Fruit fly (Drosophila melanogaster) whole organism, wandering third instar larva: Measurements from ENCODE around the gene CG31975.

Experiments
- CG9705 ChIP-seq: fragments of 200-800 bp; sonication (Bioruptor generic); optimal IDR thresholded peaks from 2 replicates; lab custom pipeline; 2018; ENCODE audit warnings: missing biosample characterization, mild to moderate bottlenecking, missing genetic modification characterization
- CrebA ChIP-seq: fragments of 200-800 bp; sonication (Bioruptor generic); optimal IDR thresholded peaks from 2 replicates; lab custom pipeline; 2016; ENCODE audit warnings: missing biosample characterization, mild to moderate bottlenecking, missing genetic modification characterization, borderline replicate concordance
- Dfd ChIP-seq: fragments of >200 bp; optimal IDR thresholded peaks from 2 replicates; lab custom pipeline; 2017; ENCODE audit warnings: missing biosample characterization, missing genetic modification characterization
- HLH106 ChIP-seq: fragments of 200-800 bp; optimal IDR thresholded peaks from 3 replicates; lab custom pipeline; 2019; ENCODE audit warnings: missing biosample characterization, mild to moderate bottlenecking, missing genetic modification characterization, moderate library complexity
- Hnf4 ChIP-seq: fragments of 200-800 bp; sonication (Bioruptor generic); optimal IDR thresholded peaks from 2 replicates; lab custom pipeline; 2016; ENCODE audit warnings: missing biosample characterization, mild to moderate bottlenecking, missing genetic modification characterization
- Hr78 ChIP-seq: fragments of >200 bp; optimal IDR thresholded peaks from 2 replicates; lab custom pipeline; 2017; ENCODE audit warnings: missing biosample characterization, missing genetic modification characterization
- Hr83 ChIP-seq: fragments of 200-300 bp; sonication (Bioruptor generic); optimal IDR thresholded peaks from 2 replicates; lab custom pipeline; 2016; ENCODE audit warnings: missing biosample characterization, mild to moderate bottlenecking, missing genetic modification characterization, moderate library complexity; ENCODE audit not compliant: poor library complexity, severe bottlenecking
- Jra ChIP-seq: sonication (Bioruptor generic); optimal IDR thresholded peaks from 2 replicates; lab custom pipeline; 2016; ENCODE audit warnings: missing biosample characterization, missing genetic modification characterization
- Myc ChIP-seq: fragments of >200 bp; optimal IDR thresholded peaks from 2 replicates; lab custom pipeline; 2017
- OdsH ChIP-seq: fragments of 200-800 bp; sonication (Bioruptor generic); optimal IDR thresholded peaks from 2 replicates; lab custom pipeline; 2016; ENCODE audit warnings: missing biosample characterization, mild to moderate bottlenecking, missing genetic modification characterization
- Rel ChIP-seq, 2 experiments: fragments of 200-800 bp; sonication (Bioruptor generic) in 1 of 2; optimal IDR thresholded peaks; 2 replicates in 1 of 2; 3 replicates in 1 of 2; lab custom pipeline; 2016 to 2019; ENCODE audit warnings: mild to moderate bottlenecking in 2 of 2, missing biosample characterization in 2 of 2, missing genetic modification characterization in 2 of 2, moderate library complexity in 1 of 2
- Sp1 ChIP-seq: fragments of 200-800 bp; sonication (Bioruptor generic); optimal IDR thresholded peaks from 3 replicates; lab custom pipeline; 2019; ENCODE audit warnings: missing biosample characterization, mild to moderate bottlenecking, missing genetic modification characterization, moderate library complexity
- Vsx2 ChIP-seq: fragments of 200-300, 225-300 bp; sonication (Bioruptor generic); optimal IDR thresholded peaks from 2 replicates; lab custom pipeline; 2018; ENCODE audit warnings: missing biosample characterization, missing genetic modification characterization; ENCODE audit not compliant: partially characterized antibody
- br ChIP-seq: fragments of 200-800 bp; sonication (Bioruptor generic); optimal IDR thresholded peaks from 2 replicates; lab custom pipeline; 2016; ENCODE audit warnings: missing biosample characterization, missing genetic modification characterization
- brk ChIP-seq: fragments of 200-800 bp; sonication (Bioruptor generic); optimal IDR thresholded peaks from 2 replicates; lab custom pipeline; 2016; ENCODE audit warnings: missing biosample characterization, mild to moderate bottlenecking, missing genetic modification characterization
- dmrt93B ChIP-seq: fragments of 200-800 bp; sonication (Bioruptor generic); optimal IDR thresholded peaks from 2 replicates; lab custom pipeline; 2018; ENCODE audit warnings: missing biosample characterization, mild to moderate bottlenecking, missing genetic modification characterization
- ey ChIP-seq: fragments of 200-800 bp; sonication (Bioruptor generic); optimal IDR thresholded peaks from 2 replicates; lab custom pipeline; 2016; ENCODE audit warnings: missing biosample characterization, missing genetic modification characterization
- foxo ChIP-seq, 2 experiments: fragments of 200-800 bp; sonication (Bioruptor generic); optimal IDR thresholded peaks; 2 replicates in 1 of 2; 3 replicates in 1 of 2; lab custom pipeline; 2016 to 2017; ENCODE audit warnings: missing biosample characterization in 2 of 2, missing genetic modification characterization in 2 of 2
- fru ChIP-seq: fragments of 200-800 bp; sonication (Bioruptor generic); optimal IDR thresholded peaks from 3 replicates; lab custom pipeline; 2016; ENCODE audit warnings: missing biosample characterization, mild to moderate bottlenecking, missing genetic modification characterization
- h ChIP-seq: fragments of 200-800 bp; sonication (Bioruptor generic); optimal IDR thresholded peaks from 3 replicates; lab custom pipeline; 2016; ENCODE audit warnings: missing biosample characterization, mild to moderate bottlenecking, missing genetic modification characterization
- jim ChIP-seq: fragments of 175-275, 200-325 bp; sonication (Bioruptor generic); optimal IDR thresholded peaks from 2 replicates; lab custom pipeline; 2016; ENCODE audit warnings: missing biosample characterization, mild to moderate bottlenecking, missing genetic modification characterization
- pan ChIP-seq: fragments of >200 bp; optimal IDR thresholded peaks from 2 replicates; lab custom pipeline; 2017
- psq ChIP-seq: fragments of 200-800 bp; sonication (Bioruptor generic); optimal IDR thresholded peaks from 3 replicates; lab custom pipeline; 2017; ENCODE audit warnings: missing biosample characterization, mild to moderate bottlenecking, missing genetic modification characterization, moderate library complexity
- rgr ChIP-seq: fragments of 200-800 bp; sonication (Bioruptor generic); optimal IDR thresholded peaks from 3 replicates; lab custom pipeline; 2016; ENCODE audit warnings: missing biosample characterization, mild to moderate bottlenecking, missing genetic modification characterization
- sage ChIP-seq: fragments of 200-800 bp; sonication (Bioruptor generic); optimal IDR thresholded peaks from 2 replicates; lab custom pipeline; 2016; ENCODE audit warnings: missing biosample characterization, mild to moderate bottlenecking, missing genetic modification characterization
- sv ChIP-seq: fragments of 200-800 bp; sonication (Bioruptor generic); optimal IDR thresholded peaks from 3 replicates; lab custom pipeline; 2016; ENCODE audit warnings: missing biosample characterization, missing genetic modification characterization
- tai ChIP-seq: sonication (Bioruptor generic); optimal IDR thresholded peaks from 2 replicates; lab custom pipeline; 2016; ENCODE audit warnings: missing biosample characterization, missing genetic modification characterization
- usp ChIP-seq: fragments of >200 bp; optimal IDR thresholded peaks from 2 replicates; lab custom pipeline; 2017; ENCODE audit warnings: missing biosample characterization, missing genetic modification characterization
- woc ChIP-seq: sonication (Bioruptor generic); optimal IDR thresholded peaks from 2 replicates; lab custom pipeline; 2016; ENCODE audit warnings: missing biosample characterization, mild to moderate bottlenecking, missing genetic modification characterization

Gene CG31975

dm6 chr2L:88528-88927 is 52.3 kb downstream of the CG31975 start:
- TF ChIP-seq Myc (lab: Kevin White, UChicago) (no peak), sv (GFP tag; lab: Kevin White, UChicago) (no peak), HLH106 (tag; lab: Kevin White, UChicago) (peak; percentile 41), h (GFP tag; lab: Kevin White, UChicago) (peak; percentile 27), psq (GFP tag; lab: Kevin White, UChicago) (no peak), tai (GFP tag; lab: Kevin White, UChicago) (no peak), Rel (GFP tag; optimal IDR thresholded peaks at IDR 0.05; lab: Kevin White, UChicago) (no peak), Rel (tag; optimal IDR thresholded peaks at IDR 0.05; lab: Kevin White, UChicago) (no peak), woc (GFP tag; lab: Kevin White, UChicago) (peak; percentile 29), Jra (GFP tag; lab: Kevin White, UChicago) (no peak), CG9705 (GFP tag; lab: Kevin White, UChicago) (no peak), ey (GFP tag; lab: Kevin White, UChicago) (peak; percentile 47), jim (GFP tag; lab: Kevin White, UChicago) (no peak), Hnf4 (GFP tag; lab: Kevin White, UChicago) (no peak), foxo (GFP tag; optimal IDR thresholded peaks at IDR 0.05; lab: Kevin White, UChicago) (peak in 1 of 2 experiments; percentile 49), rgr (peak; percentile 29), OdsH (peak; percentile 20), br (GFP tag; lab: Kevin White, UChicago) (peak; percentile 19), sage (no peak), CrebA (no peak), Vsx2 (GFP tag; lab: Kevin White, UChicago) (peak; percentile 67), Sp1 (GFP tag; lab: Kevin White, UChicago) (no peak), Hr83 (GFP tag; lab: Kevin White, UChicago) (no peak), brk (no peak), fru (GFP tag; lab: Kevin White, UChicago) (peak; percentile 54), Hr78 (GFP tag; lab: Kevin White, UChicago) (no peak), pan (no peak), usp (GFP tag; lab: Kevin White, UChicago) (no peak), dmrt93B (GFP tag; lab: Kevin White, UChicago) (no peak), Dfd (GFP tag; lab: Kevin White, UChicago) (no peak)
